Fruit fly (Drosophila melanogaster) whole organism, prepupa: Measurements from ENCODE around the gene Dyrk2.

ENCODE experiments used
- Blimp-1 ChIP-seq: fragments of 200-800 bp; sonication (Bioruptor generic); optimal IDR thresholded peaks from 3 replicates; lab custom pipeline; 2017; ENCODE audit warnings: missing biosample characterization, missing genetic modification characterization, mild to moderate bottlenecking, moderate library complexity, missing genetic modification reagents
- CG10631 ChIP-seq: fragments of 200-800 bp; sonication (Bioruptor generic); optimal IDR thresholded peaks from 2 replicates; lab custom pipeline; 2016; ENCODE audit warnings: missing biosample characterization, missing genetic modification characterization
- CG10669 ChIP-seq: fragments of 200-800 bp; sonication (Bioruptor generic); optimal IDR thresholded peaks from 3 replicates; lab custom pipeline; 2018; ENCODE audit warnings: missing biosample characterization, mild to moderate bottlenecking, missing genetic modification characterization, moderate library complexity
- CG11294 ChIP-seq: fragments of 200-800 bp; sonication (Bioruptor generic); IDR thresholded peaks from 2 replicates; pipeline ENCODE4 v1.3.6; 2022; ENCODE audit warnings: missing biosample characterization, missing genetic modification characterization
- CG11762 ChIP-seq: fragments of 200-800 bp; sonication (Bioruptor generic); optimal IDR thresholded peaks from 3 replicates; lab custom pipeline; 2016; ENCODE audit warnings: missing biosample characterization, missing genetic modification characterization; ENCODE audit not compliant: insufficient read depth
- CG11902 ChIP-seq: fragments of 200-800 bp; sonication (Bioruptor generic); optimal IDR thresholded peaks from 3 replicates; lab custom pipeline; 2016; ENCODE audit warnings: missing biosample characterization, missing genetic modification characterization
- CG15336 ChIP-seq: fragments of 200-800 bp; sonication (Bioruptor generic); IDR thresholded peaks from 2 replicates; pipeline ENCODE4 v1.3.6; 2022; ENCODE audit warnings: missing biosample characterization, missing genetic modification characterization
- CG3032 ChIP-seq: fragments of 200-800 bp; optimal IDR thresholded peaks from 2 replicates; lab custom pipeline; 2019; ENCODE audit warnings: missing biosample characterization, mild to moderate bottlenecking, missing genetic modification characterization, moderate library complexity
- CG31627 ChIP-seq: fragments of 200-800 bp; sonication (Bioruptor generic); optimal IDR thresholded peaks from 3 replicates; lab custom pipeline; 2016; ENCODE audit warnings: missing biosample characterization, missing genetic modification characterization
- CG32006 ChIP-seq: fragments of 200-800 bp; sonication (Bioruptor generic); optimal IDR thresholded peaks from 3 replicates; lab custom pipeline; 2017; ENCODE audit warnings: missing biosample characterization, mild to moderate bottlenecking, missing genetic modification characterization
- CG34406 ChIP-seq: fragments of 200-800 bp; sonication (Bioruptor generic); optimal IDR thresholded peaks from 3 replicates; lab custom pipeline; 2016; ENCODE audit warnings: missing biosample characterization, missing genetic modification characterization
- CG3919 ChIP-seq: fragments of 200-800 bp; sonication (Bioruptor generic); optimal IDR thresholded peaks from 3 replicates; lab custom pipeline; 2016; ENCODE audit warnings: missing biosample characterization, missing genetic modification characterization
- CG4318 ChIP-seq: fragments of 200-800 bp; sonication (Bioruptor generic); optimal IDR thresholded peaks from 3 replicates; lab custom pipeline; 2017; ENCODE audit warnings: missing biosample characterization, mild to moderate bottlenecking, missing genetic modification characterization
- CG6163 ChIP-seq: fragments of 200-800 bp; sonication (Bioruptor generic); IDR thresholded peaks from 3 replicates; pipeline ENCODE4 v1.3.6; 2022; ENCODE audit warnings: missing biosample characterization, missing genetic modification characterization
- CG6276 ChIP-seq: fragments of 200-800 bp; sonication (Bioruptor generic); optimal IDR thresholded peaks from 2 replicates; lab custom pipeline; 2017; ENCODE audit warnings: missing biosample characterization, mild to moderate bottlenecking, missing genetic modification characterization
- CG6792 ChIP-seq: fragments of 200-800 bp; sonication (Bioruptor generic); optimal IDR thresholded peaks from 3 replicates; lab custom pipeline; 2016; ENCODE audit warnings: missing biosample characterization, missing genetic modification characterization
- CG6808 ChIP-seq: fragments of 200-800 bp; sonication (Bioruptor generic); optimal IDR thresholded peaks from 3 replicates; lab custom pipeline; 2017; ENCODE audit warnings: missing biosample characterization, missing genetic modification characterization, mild to moderate bottlenecking, moderate library complexity, missing genetic modification reagents
- CG6854 ChIP-seq: fragments of 200-800 bp; sonication (Bioruptor generic); optimal IDR thresholded peaks from 2 replicates; lab custom pipeline; 2017; ENCODE audit warnings: missing biosample characterization, mild to moderate bottlenecking, missing genetic modification characterization
- CG8119 ChIP-seq: fragments of 200-800 bp; sonication (Bioruptor generic); IDR thresholded peaks from 3 replicates; pipeline ENCODE4 v1.3.6; 2022; ENCODE audit warnings: missing biosample characterization, missing genetic modification characterization
- CG8319 ChIP-seq: fragments of 200-800 bp; sonication (Bioruptor generic); optimal IDR thresholded peaks from 3 replicates; lab custom pipeline; 2016; ENCODE audit warnings: missing biosample characterization, missing genetic modification characterization
- CG8632 ChIP-seq: fragments of 200-800 bp; sonication (Bioruptor generic); optimal IDR thresholded peaks from 3 replicates; lab custom pipeline; 2016; ENCODE audit warnings: missing biosample characterization, missing genetic modification characterization
- Eip75B ChIP-seq: fragments of 200-800 bp; sonication (Bioruptor generic); optimal IDR thresholded peaks from 3 replicates; lab custom pipeline; 2016; ENCODE audit warnings: missing biosample characterization, missing genetic modification characterization
- Eip78C ChIP-seq: fragments of 200-800 bp; sonication (Bioruptor generic); peaks from one replicate; lab custom pipeline; 2016; ENCODE audit warnings: missing biosample characterization, missing genetic modification characterization
- Ets21C ChIP-seq: fragments of 200-800 bp; sonication (Bioruptor generic); optimal IDR thresholded peaks from 3 replicates; lab custom pipeline; 2016; ENCODE audit warnings: missing biosample characterization, missing genetic modification characterization
- Gug ChIP-seq: fragments of 200-800 bp; sonication (Bioruptor generic); IDR thresholded peaks from 2 replicates; pipeline ENCODE4 v1.3.6; 2022; ENCODE audit warnings: missing biosample characterization, missing genetic modification characterization
- Hr39 ChIP-seq: fragments of 200-800 bp; sonication (Bioruptor generic); optimal IDR thresholded peaks from 2 replicates; lab custom pipeline; 2016; ENCODE audit warnings: missing biosample characterization, missing genetic modification characterization
- Hr4 ChIP-seq: fragments of 200-800 bp; sonication (Bioruptor generic); optimal IDR thresholded peaks from 3 replicates; lab custom pipeline; 2016; ENCODE audit warnings: missing biosample characterization, missing genetic modification characterization
- Lpt ChIP-seq: fragments of 200-800 bp; sonication (Bioruptor generic); optimal IDR thresholded peaks from 3 replicates; lab custom pipeline; 2016; ENCODE audit warnings: missing biosample characterization, missing genetic modification characterization
- Met ChIP-seq: fragments of 200-800 bp; sonication (Bioruptor generic); optimal IDR thresholded peaks from 3 replicates; lab custom pipeline; 2016; ENCODE audit warnings: missing biosample characterization, missing genetic modification characterization
- OdsH ChIP-seq: fragments of 200-800 bp; sonication (Bioruptor generic); optimal IDR thresholded peaks from 3 replicates; lab custom pipeline; 2016; ENCODE audit warnings: missing biosample characterization, missing genetic modification characterization
- Smox ChIP-seq: fragments of 200-800 bp; sonication (Bioruptor generic); optimal IDR thresholded peaks from 3 replicates; lab custom pipeline; 2016; ENCODE audit warnings: missing biosample characterization, missing genetic modification characterization
- Sox102F ChIP-seq: fragments of 200-800 bp; sonication (Bioruptor generic); optimal IDR thresholded peaks from 2 replicates; lab custom pipeline; 2016; ENCODE audit warnings: missing biosample characterization, mild to moderate bottlenecking, missing genetic modification characterization
- Sox14 ChIP-seq: fragments of 200-800 bp; sonication (Bioruptor generic); optimal IDR thresholded peaks from 3 replicates; lab custom pipeline; 2016; ENCODE audit warnings: missing biosample characterization, missing genetic modification characterization
- Sox15 ChIP-seq: fragments of 200-800 bp; sonication (Bioruptor generic); optimal IDR thresholded peaks from 3 replicates; lab custom pipeline; 2016; ENCODE audit warnings: missing biosample characterization, missing genetic modification characterization
- achi ChIP-seq: fragments of 200-800 bp; sonication (Bioruptor generic); optimal IDR thresholded peaks from 3 replicates; lab custom pipeline; 2016; ENCODE audit warnings: missing biosample characterization, missing genetic modification characterization
- acj6 ChIP-seq: fragments of 200-800 bp; sonication (Bioruptor generic); optimal IDR thresholded peaks from 3 replicates; lab custom pipeline; 2016; ENCODE audit warnings: missing biosample characterization, missing genetic modification characterization
- cyc ChIP-seq: fragments of 200-800 bp; sonication (Bioruptor generic); optimal IDR thresholded peaks from 3 replicates; lab custom pipeline; 2016; ENCODE audit warnings: missing biosample characterization, missing genetic modification characterization
- dac ChIP-seq: fragments of 200-800 bp; sonication (Bioruptor generic); optimal IDR thresholded peaks from 2 replicates; lab custom pipeline; 2017; ENCODE audit warnings: missing biosample characterization, mild to moderate bottlenecking, missing genetic modification characterization
- dsx ChIP-seq: fragments of 200-800 bp; optimal IDR thresholded peaks from 3 replicates; lab custom pipeline; 2019; ENCODE audit warnings: missing biosample characterization, mild to moderate bottlenecking, missing genetic modification characterization, moderate library complexity; ENCODE audit not compliant: poor library complexity, severe bottlenecking
- eg ChIP-seq: fragments of 200-800 bp; sonication (Bioruptor generic); IDR thresholded peaks from 3 replicates; pipeline ENCODE4 v1.3.6; 2022; ENCODE audit warnings: missing biosample characterization, missing genetic modification characterization
- fd85E ChIP-seq: fragments of 200-800 bp; sonication (Bioruptor generic); optimal IDR thresholded peaks from 3 replicates; lab custom pipeline; 2016; ENCODE audit warnings: missing biosample characterization, missing genetic modification characterization
- fkh ChIP-seq: fragments of 200-800 bp; sonication (Bioruptor generic); optimal IDR thresholded peaks from 3 replicates; lab custom pipeline; 2017; ENCODE audit warnings: missing biosample characterization, mild to moderate bottlenecking, missing genetic modification characterization, moderate library complexity
- lz ChIP-seq: fragments of 200-800 bp; sonication (Bioruptor generic); optimal IDR thresholded peaks from 3 replicates; lab custom pipeline; 2016; ENCODE audit warnings: missing biosample characterization, missing genetic modification characterization
- net ChIP-seq: fragments of 200-800 bp; sonication (Bioruptor generic); optimal IDR thresholded peaks from 3 replicates; lab custom pipeline; 2016; ENCODE audit warnings: missing biosample characterization, missing genetic modification characterization
- pdm3 ChIP-seq: fragments of 200-800 bp; sonication (Bioruptor generic); optimal IDR thresholded peaks from 3 replicates; lab custom pipeline; 2016; ENCODE audit warnings: missing biosample characterization, missing genetic modification characterization
- salr ChIP-seq, 2 experiments: fragments of 200-800 bp; sonication (Bioruptor generic); optimal IDR thresholded peaks; 3 replicates each; lab custom pipeline; 2016 to 2018; ENCODE audit warnings: missing biosample characterization in 2 of 2, missing genetic modification characterization in 2 of 2, mild to moderate bottlenecking in 1 of 2
- ss ChIP-seq, 2 experiments: fragments of 200-800 bp; sonication (Bioruptor generic); optimal IDR thresholded peaks; 2 replicates in 1 of 2; 3 replicates in 1 of 2; lab custom pipeline; 2017 to 2018; ENCODE audit warnings: mild to moderate bottlenecking in 2 of 2, missing biosample characterization in 2 of 2, missing genetic modification characterization in 2 of 2, moderate library complexity in 1 of 2
- topi ChIP-seq: fragments of 200-800 bp; sonication (Bioruptor generic); optimal IDR thresholded peaks from 3 replicates; lab custom pipeline; 2016; ENCODE audit warnings: missing biosample characterization, missing genetic modification characterization
- vri ChIP-seq: fragments of 200-800 bp; sonication (Bioruptor generic); optimal IDR thresholded peaks from 3 replicates; lab custom pipeline; 2016; ENCODE audit warnings: missing biosample characterization, mild to moderate bottlenecking, missing genetic modification characterization

The Dyrk2 gene

dm6 chr2L:14245981-14246380 lies 12.1 kb upstream of the Dyrk2 start:
- TF ChIP-seq CG6808 (GFP tag; lab: Kevin White, UChicago): no peak
- TF ChIP-seq Eip75B: no peak
- no peak for TF ChIP-seq CG8319 (GFP tag; lab: Kevin White, UChicago)
- no peak for TF ChIP-seq CG11294
- TF ChIP-seq Sox14 (GFP tag; lab: Kevin White, UChicago): no peak
- TF ChIP-seq Eip78C: no peak
- TF ChIP-seq Smox (GFP tag; lab: Kevin White, UChicago): no peak
- no peak for TF ChIP-seq CG10631 (GFP tag; lab: Kevin White, UChicago)
- no peak for TF ChIP-seq CG32006
- TF ChIP-seq CG6276 (GFP tag; lab: Kevin White, UChicago): no peak
- TF ChIP-seq lz: no peak
- no peak for TF ChIP-seq CG15336

- peak; percentile 63 for TF ChIP-seq CG8119 (GFP tag; lab: Robert Waterston, UW)
- no peak for TF ChIP-seq ss (GFP tag; optimal IDR thresholded peaks at IDR 0.05; lab: Kevin White, UChicago)
- TF ChIP-seq Lpt: no peak
- TF ChIP-seq CG4318 (GFP tag; lab: Kevin White, UChicago): peak; percentile 49
- TF ChIP-seq CG10631 (GFP tag; lab: Kevin White, UChicago): no peak
- peak; percentile 25 for TF ChIP-seq dac (GFP tag; lab: Kevin White, UChicago)
- TF ChIP-seq Met (GFP tag; lab: Kevin White, UChicago): no peak
- TF ChIP-seq CG6854 (GFP tag; lab: Kevin White, UChicago): no peak
- peak; percentile 48 for TF ChIP-seq fkh (GFP tag; lab: Kevin White, UChicago)
- TF ChIP-seq CG32006: peak; percentile 68
- TF ChIP-seq CG34406 (GFP tag; lab: Kevin White, UChicago): peak; percentile 34
- TF ChIP-seq lz: peak; percentile 19
- TF ChIP-seq cyc (GFP tag; lab: Kevin White, UChicago): peak; percentile 11
- peak; percentile 55 for TF ChIP-seq Hr39 (GFP tag; lab: Kevin White, UChicago)
- peak; percentile 49; the same call in 1 of the 3 replicates for TF ChIP-seq CG6163
- no peak for TF ChIP-seq CG3032 (tag; lab: Kevin White, UChicago)
- TF ChIP-seq eg (GFP tag; lab: Robert Waterston, UW): peak; percentile 49; the same call in 1 of the 3 replicates
- TF ChIP-seq Gug: 0 out of 2 replicates have a peak, but pooled peaks have one; percentile 23
- TF ChIP-seq Sox15 (GFP tag; lab: Kevin White, UChicago): peak; percentile 14
- no peak for TF ChIP-seq salr (GFP tag; optimal IDR thresholded peaks at IDR 0.05; lab: Kevin White, UChicago)
- TF ChIP-seq Ets21C (GFP tag; lab: Kevin White, UChicago): no peak
- TF ChIP-seq OdsH: peak; percentile 48
- TF ChIP-seq vri (GFP tag; lab: Kevin White, UChicago): no peak
- peak; percentile 15 for TF ChIP-seq net (GFP tag; lab: Kevin White, UChicago)
- TF ChIP-seq Eip78C: peak; percentile 61
- TF ChIP-seq Hr4 (GFP tag; lab: Kevin White, UChicago): peak; percentile 73
- no peak for TF ChIP-seq CG8632 (GFP tag; lab: Kevin White, UChicago)
- TF ChIP-seq Smox (GFP tag; lab: Kevin White, UChicago): no peak
- no peak for TF ChIP-seq fd85E (GFP tag; lab: Kevin White, UChicago)
- no peak for TF ChIP-seq CG6808 (GFP tag; lab: Kevin White, UChicago)
- TF ChIP-seq Sox102F (GFP tag; lab: Kevin White, UChicago): no peak
- TF ChIP-seq CG8319 (GFP tag; lab: Kevin White, UChicago): no peak
- no peak for TF ChIP-seq Eip75B
- no peak for TF ChIP-seq CG10669 (GFP tag; lab: Kevin White, UChicago)
- peak; percentile 22 for TF ChIP-seq CG6276 (GFP tag; lab: Kevin White, UChicago)
- no peak for TF ChIP-seq CG11762 (GFP tag; lab: Kevin White, UChicago)
- peak; percentile 57 for TF ChIP-seq CG6792
- peak; percentile 26 for TF ChIP-seq topi (GFP tag; lab: Kevin White, UChicago)
- no peak for TF ChIP-seq CG11902 (GFP tag; lab: Kevin White, UChicago)
- peak; percentile 43 for TF ChIP-seq CG31627
- no peak for TF ChIP-seq Sox14 (GFP tag; lab: Kevin White, UChicago)
- TF ChIP-seq achi (GFP tag; lab: Kevin White, UChicago): peak; percentile 12
- TF ChIP-seq pdm3 (GFP tag; lab: Kevin White, UChicago): peak; percentile 33
- peak; percentile 15 for TF ChIP-seq acj6
- peak; percentile 38 for TF ChIP-seq Blimp-1 (GFP tag; lab: Kevin White, UChicago)
- TF ChIP-seq CG15336: peak; percentile 66
- peak; percentile 45 for TF ChIP-seq CG3919 (GFP tag; lab: Kevin White, UChicago)
- TF ChIP-seq dsx (GFP tag; lab: Kevin White, UChicago): no peak
Observed at dm6 chr2L:14245517-14245916, 11.6 kb upstream of the Dyrk2 start.
